Fruit fly (Drosophila melanogaster) S2 (cell line): ENCODE data around the gene Porin2.

ENCODE experiments used
- CG8478 ChIP-seq: fragments of >200 bp; optimal IDR thresholded peaks from 2 replicates; lab custom pipeline; 2018
- CTCF ChIP-seq, 2 experiments: fragments of >200 bp; optimal IDR thresholded peaks; 2 replicates each; lab custom pipeline; 2018

DNA sequence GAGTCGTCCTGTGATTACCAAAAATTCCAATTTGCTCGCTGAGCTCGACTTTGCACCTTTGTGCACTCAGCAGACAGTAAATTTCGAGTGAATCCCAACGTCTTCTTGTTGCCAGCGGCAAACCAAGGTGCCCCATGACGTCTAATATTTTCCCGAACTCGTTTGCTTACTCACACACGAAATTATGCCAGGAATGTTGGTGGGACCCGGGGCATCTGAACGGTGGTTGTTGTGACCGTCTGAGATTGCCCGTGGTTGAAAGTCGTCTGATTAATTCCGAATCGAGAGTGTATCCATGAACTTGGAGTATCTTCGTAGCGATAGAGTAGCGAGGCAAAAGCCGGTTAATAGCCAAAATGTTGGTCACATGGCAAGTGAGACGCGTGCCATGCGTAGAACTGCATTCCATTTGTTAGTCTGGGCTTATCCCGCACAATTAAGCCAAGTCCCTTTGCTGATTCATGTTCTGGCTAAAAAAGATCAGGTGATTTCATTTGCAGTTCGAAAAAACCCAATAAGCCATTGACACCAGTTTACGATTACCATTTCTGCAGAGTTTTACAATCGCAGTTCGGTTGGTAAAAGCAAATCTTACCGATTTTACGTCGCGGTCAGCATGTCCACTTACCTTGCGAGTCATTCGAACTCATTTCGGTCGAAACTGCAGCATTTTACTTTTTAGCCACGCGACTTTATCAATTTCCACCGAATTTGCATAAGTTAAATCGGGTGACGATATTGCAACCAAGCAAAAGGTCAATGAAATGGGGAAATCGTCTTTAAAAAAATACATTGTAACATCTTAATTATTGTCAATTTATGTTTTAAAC lies 44.7 kb downstream of the Porin2 start:
- TF ChIP-seq CG8478 (lab: Kevin White, UChicago): no peak
- TF ChIP-seq CTCF (optimal IDR thresholded peaks at IDR 0.05; lab: Kevin White, UChicago): no peak
